Fruit fly (Drosophila melanogaster): ENCODE data around the gene CG13856.

Gene CG13856

DNA sequence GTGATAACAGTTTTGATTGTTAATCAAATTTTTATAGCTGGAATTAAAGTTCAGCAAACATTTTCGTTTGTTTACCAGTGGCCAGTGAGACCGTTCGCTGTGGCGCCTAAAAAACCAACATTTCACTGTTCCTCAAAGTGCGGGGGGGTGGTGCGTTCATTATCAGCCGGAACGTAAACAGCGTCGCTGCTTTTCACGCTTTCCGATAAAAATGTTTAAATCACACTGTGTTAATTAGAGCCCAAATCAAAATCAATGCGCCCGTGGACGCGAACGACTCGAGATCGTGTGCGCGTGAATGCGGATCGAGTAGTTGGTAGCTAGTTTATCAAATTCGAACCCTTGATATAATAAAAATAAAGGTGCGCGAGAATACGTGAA lies 45.4 kb downstream of the CG13856 start, which contains the start of gene CG34376:
CG34376 (plus strand) TSS at position 226 of the 381 bp plus-strand sequence.
- TF ChIP-seq usp (GFP tag; optimal IDR thresholded peaks at IDR 0.05) (no peak), Hr78 (GFP tag; optimal IDR thresholded peaks at IDR 0.05) (no peak), jim (GFP tag; optimal IDR thresholded peaks at IDR 0.05) (no peak), h (GFP tag; optimal IDR thresholded peaks at IDR 0.05) (peak; percentile 3), rgr (GFP tag; optimal IDR thresholded peaks at IDR 0.05) (peak; percentile 8), Myc (optimal IDR thresholded peaks at IDR 0.05) (no peak), Hnf4 (GFP tag; optimal IDR thresholded peaks at IDR 0.05) (no peak), pan (optimal IDR thresholded peaks at IDR 0.05) (no peak), brk (GFP tag; optimal IDR thresholded peaks at IDR 0.05) (no peak), Sp1 (GFP tag; optimal IDR thresholded peaks at IDR 0.05) (peak; percentile 8), br (GFP tag; optimal IDR thresholded peaks at IDR 0.05) (no peak), Jra (GFP tag; optimal IDR thresholded peaks at IDR 0.05) (no peak), Dif (GFP tag; optimal IDR thresholded peaks at IDR 0.05; ENCODE audit: partially characterized antibody) (peak; percentile 36), dsf (GFP tag; optimal IDR thresholded peaks at IDR 0.05; ENCODE audit: borderline replicate concordance) (no peak), dmrt93B (GFP tag; optimal IDR thresholded peaks at IDR 0.05) (no peak), CG32264 (GFP tag; optimal IDR thresholded peaks at IDR 0.05) (no peak), Dfd (GFP tag; optimal IDR thresholded peaks at IDR 0.05) (no peak), tai (GFP tag; optimal IDR thresholded peaks at IDR 0.05) (no peak), CrebA (GFP tag; optimal IDR thresholded peaks at IDR 0.05; ENCODE audit: borderline replicate concordance) (no peak), sage (GFP tag; optimal IDR thresholded peaks at IDR 0.05) (no peak), Vsx2 (GFP tag; optimal IDR thresholded peaks at IDR 0.05; ENCODE audit: partially characterized antibody) (no peak), Rel (GFP tag; optimal IDR thresholded peaks at IDR 0.05) (no peak), Rel (tag; optimal IDR thresholded peaks at IDR 0.05) (peak; percentile 67), woc (GFP tag; optimal IDR thresholded peaks at IDR 0.05) (peak; percentile 46), GATAd (GFP tag; optimal IDR thresholded peaks at IDR 0.05) (no peak), Mio (GFP tag; optimal IDR thresholded peaks at IDR 0.05) (no peak), OdsH (GFP tag; optimal IDR thresholded peaks at IDR 0.05) (no peak), HLH106 (tag; optimal IDR thresholded peaks at IDR 0.05) (no peak), ey (GFP tag; optimal IDR thresholded peaks at IDR 0.05) (no peak), foxo (GFP tag; optimal IDR thresholded peaks at IDR 0.05) (no peak), sv (GFP tag; optimal IDR thresholded peaks at IDR 0.05) (no peak), CG9705 (GFP tag; optimal IDR thresholded peaks at IDR 0.05) (no peak), N (GFP tag; optimal IDR thresholded peaks at IDR 0.05) (no peak), Abd-B (GFP tag; optimal IDR thresholded peaks at IDR 0.05) (no peak), dl (GFP tag; optimal IDR thresholded peaks at IDR 0.05; ENCODE audit: insufficient read depth in 1 of 2, partially characterized antibody in 2 of 2) (no peak), fru (GFP tag; optimal IDR thresholded peaks at IDR 0.05) (no peak), lola (GFP tag; optimal IDR thresholded peaks at IDR 0.05) (no peak), psq (GFP tag; optimal IDR thresholded peaks at IDR 0.05) (peak; percentile 88), Hr83 (GFP tag; optimal IDR thresholded peaks at IDR 0.05; ENCODE audit: poor library complexity, severe bottlenecking) (peak; percentile 80)

dm6 chr3R:22449871-22450424 lies 47.5 kb downstream of the CG13856 start:
- no peak for TF ChIP-seq Myc (optimal IDR thresholded peaks at IDR 0.05)
- TF ChIP-seq dsf (GFP tag; optimal IDR thresholded peaks at IDR 0.05; ENCODE audit: borderline replicate concordance): no peak
- TF ChIP-seq psq (GFP tag; optimal IDR thresholded peaks at IDR 0.05): no peak
- TF ChIP-seq lola (GFP tag; optimal IDR thresholded peaks at IDR 0.05): no peak
- TF ChIP-seq HLH106 (tag; optimal IDR thresholded peaks at IDR 0.05): no peak
- no peak for TF ChIP-seq Dif (GFP tag; optimal IDR thresholded peaks at IDR 0.05; ENCODE audit: partially characterized antibody)
- no peak for TF ChIP-seq foxo (GFP tag; optimal IDR thresholded peaks at IDR 0.05)
- no peak for TF ChIP-seq OdsH (GFP tag; optimal IDR thresholded peaks at IDR 0.05)
- no peak for TF ChIP-seq Dfd (GFP tag; optimal IDR thresholded peaks at IDR 0.05)
- TF ChIP-seq Rel (GFP tag; optimal IDR thresholded peaks at IDR 0.05): no peak
- no peak for TF ChIP-seq Rel (tag; optimal IDR thresholded peaks at IDR 0.05)
- TF ChIP-seq Abd-B (GFP tag; optimal IDR thresholded peaks at IDR 0.05): no peak
- no peak for TF ChIP-seq usp (GFP tag; optimal IDR thresholded peaks at IDR 0.05)
- TF ChIP-seq Hr83 (GFP tag; optimal IDR thresholded peaks at IDR 0.05; ENCODE audit: poor library complexity, severe bottlenecking): no peak
- TF ChIP-seq CrebA (GFP tag; optimal IDR thresholded peaks at IDR 0.05; ENCODE audit: borderline replicate concordance): no peak
- no peak for TF ChIP-seq fru (GFP tag; optimal IDR thresholded peaks at IDR 0.05)

All from whole organism, wandering third instar larva.